Fruit fly (Drosophila melanogaster): ENCODE data around the gene tey.

- no peak for TF ChIP-seq Eip74EF (GFP tag; optimal IDR thresholded peaks at IDR 0.05)
- TF ChIP-seq D19B (GFP tag; optimal IDR thresholded peaks at IDR 0.05) = no peak
- no peak for TF ChIP-seq CG18599 (GFP tag; optimal IDR thresholded peaks at IDR 0.05)
- TF ChIP-seq NfI (GFP tag; optimal IDR thresholded peaks at IDR 0.05) = no peak
- no peak for TF ChIP-seq CG6854 (GFP tag; optimal IDR thresholded peaks at IDR 0.05)
- no peak for TF ChIP-seq hb (GFP tag; IDR thresholded peaks at IDR 0.05; ENCODE audit: partially characterized antibody)
Observed at dm6 chr3L:19701106-19701505, 37.2 kb upstream of the tey start.
